Worm (Caenorhabditis elegans): ENCODE measurements around the gene nlp-66.
A peak's percentile ranks its signal among the peaks of the same experiment; 100 is the strongest.

Gene nlp-66

DNA sequence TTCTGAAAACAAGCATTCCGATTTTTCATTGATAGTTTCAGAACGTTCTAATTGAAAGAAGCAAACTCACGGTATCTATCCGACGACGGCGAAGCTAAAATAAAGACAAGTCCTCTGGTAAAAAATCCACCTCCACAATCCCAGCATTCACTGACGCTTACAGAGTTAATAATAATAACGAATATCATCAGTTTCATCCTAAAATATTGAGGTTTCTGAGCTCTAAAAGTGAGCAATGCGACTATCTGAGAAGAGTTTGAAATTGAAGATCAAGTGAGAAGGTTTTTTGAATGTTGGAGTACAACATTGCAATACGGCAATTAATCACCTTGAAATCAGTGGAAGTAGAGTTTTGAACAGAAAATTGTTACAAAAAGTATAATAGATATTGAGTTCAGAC, 40.1 kb downstream of the nlp-66 start, which contains the start of gene W04G3.12:
TSS of gene W04G3.12 (minus strand) at position 311 of the 400 bp plus-strand sequence.
- TF ChIP-seq skn-1 (tag; optimal IDR thresholded peaks at IDR 0.05) (no peak), nhr-85 (tag) (no peak), nhr-90 (tag; optimal IDR thresholded peaks at IDR 0.05; ENCODE audit: poor library complexity) (no peak)

DNA sequence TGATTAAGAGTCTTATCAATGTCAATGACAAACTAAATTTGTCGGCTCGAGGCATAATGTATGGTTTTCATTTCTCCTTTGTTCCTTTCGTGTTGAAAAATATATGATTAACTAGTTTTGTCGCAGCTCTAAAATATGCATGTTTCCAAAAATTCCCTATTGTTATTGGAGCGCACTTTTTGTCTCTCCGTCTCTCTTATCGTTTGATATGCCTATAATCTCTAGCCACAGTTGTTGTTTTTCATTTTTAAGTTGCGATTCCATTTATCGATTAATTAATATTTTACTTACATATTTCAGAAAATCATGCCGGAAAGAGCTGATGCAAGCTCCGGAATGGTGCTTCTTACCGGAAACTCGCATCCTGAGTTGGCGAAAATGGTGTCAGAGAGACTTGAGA, 43.3 kb downstream of the nlp-66 start, which contains the start of gene W04G3.5:
TSS of gene W04G3.5 (plus strand) at position 301 of the 400 bp plus-strand sequence.
- TF ChIP-seq ces-1 (GFP tag; optimal IDR thresholded peaks at IDR 0.05) (no peak), egl-13 (tag; optimal IDR thresholded peaks at IDR 0.05) (no peak), mef-2 (tag; optimal IDR thresholded peaks at IDR 0.05) (no peak), unc-62 (GFP tag; optimal IDR thresholded peaks at IDR 0.05) (no peak), lin-15B (tag; optimal IDR thresholded peaks at IDR 0.05) (no peak), nhr-20 (tag; optimal IDR thresholded peaks at IDR 0.05) (no peak), nhr-237 (tag; optimal IDR thresholded peaks at IDR 0.05) (no peak), skn-1 (tag; optimal IDR thresholded peaks at IDR 0.05) (no peak), elt-2 (tag; optimal IDR thresholded peaks at IDR 0.05) (no peak), ztf-11 (tag; optimal IDR thresholded peaks at IDR 0.05) (no peak), unc-98 (GFP tag; IDR thresholded peaks at IDR 0.05) (no peak), hlh-4 (tag; optimal IDR thresholded peaks at IDR 0.05) (no peak), hlh-17 (GFP tag; optimal IDR thresholded peaks at IDR 0.05; ENCODE audit: borderline replicate concordance) (no peak), lsy-2 (tag; optimal IDR thresholded peaks at IDR 0.05) (no peak), vab-15 (tag; optimal IDR thresholded peaks at IDR 0.05) (no peak), tbx-2 (tag; optimal IDR thresholded peaks at IDR 0.05) (no peak), ceh-63 (GFP tag; optimal IDR thresholded peaks at IDR 0.05) (no peak), irx-1 (tag; optimal IDR thresholded peaks at IDR 0.05) (no peak), zip-4 (GFP tag; optimal IDR thresholded peaks at IDR 0.05) (no peak), C16A3.4 (tag; optimal IDR thresholded peaks at IDR 0.05) (no peak)

DNA sequence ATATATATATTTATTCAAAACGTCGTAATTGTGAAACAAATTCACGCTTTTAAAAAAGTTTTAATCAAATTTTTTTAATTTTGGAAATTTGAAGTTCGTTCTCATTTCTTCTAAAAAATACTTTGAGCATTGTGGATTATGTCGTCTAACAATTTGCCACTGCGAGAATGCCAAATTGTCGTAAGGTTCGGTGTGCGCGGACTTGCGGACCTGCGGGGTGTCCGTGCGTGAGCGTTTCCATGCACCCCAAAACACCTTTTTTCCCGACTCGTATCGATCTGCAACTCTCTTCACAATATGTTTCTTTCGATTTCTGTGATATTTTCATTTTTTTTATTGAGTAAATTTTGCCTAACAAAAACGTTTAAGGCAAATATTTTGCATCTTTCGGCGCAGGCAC, 43.9 kb downstream of the nlp-66 start:
- peak; percentile 77 for TF ChIP-seq F16B12.6 (tag; optimal IDR thresholded peaks at IDR 0.05)
- TF ChIP-seq lsy-2 (tag; optimal IDR thresholded peaks at IDR 0.05), result peak in 1 of 2 experiments; percentile 2
- no peak for TF ChIP-seq efl-1 (optimal IDR thresholded peaks at IDR 0.05)
- TF ChIP-seq efl-1 (GFP tag; optimal IDR thresholded peaks at IDR 0.05 in 1 of 2), result peak in 1 of 2 experiments; percentile 59
- no peak for TF ChIP-seq nhr-84 (tag; optimal IDR thresholded peaks at IDR 0.05)
- no peak for TF ChIP-seq fos-1 (tag; optimal IDR thresholded peaks at IDR 0.05)
- TF ChIP-seq nhr-47 (tag; optimal IDR thresholded peaks at IDR 0.05), result no peak

DNA sequence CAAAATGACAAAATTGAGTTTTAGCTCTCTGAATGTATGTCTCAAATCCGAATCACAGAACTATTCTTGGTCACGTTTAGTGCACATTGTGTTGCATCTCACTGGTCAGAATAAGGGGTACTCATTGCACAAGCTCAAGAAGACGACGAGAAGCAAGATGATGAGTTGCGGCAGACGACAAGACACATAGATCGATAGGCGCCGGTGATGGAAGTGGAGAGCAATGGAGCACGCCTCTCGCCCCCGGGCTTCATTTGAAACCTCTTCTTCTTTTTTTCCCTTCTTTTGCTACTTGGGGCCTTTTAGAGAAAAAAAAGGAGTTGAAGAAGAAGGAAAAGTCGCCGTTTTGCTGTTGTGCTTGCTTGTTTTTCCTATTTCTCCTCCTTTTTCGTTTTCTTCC, 48.3 kb downstream of the nlp-66 start, which contains the start of gene apt-9:
TSS of gene apt-9 (plus strand) at position 194 of the 400 bp plus-strand sequence.
- TF ChIP-seq snpc-4 (tag; optimal IDR thresholded peaks at IDR 0.05) (no peak), mdl-1 (tag; optimal IDR thresholded peaks at IDR 0.05) (no peak), lin-14 (GFP tag; optimal IDR thresholded peaks at IDR 0.05) (peak; percentile 82), ceh-82 (tag; optimal IDR thresholded peaks at IDR 0.05) (peak in 1 of 3 experiments; percentile 51), swsn-7 (tag; optimal IDR thresholded peaks at IDR 0.05) (peak; percentile 1), fkh-10 (GFP tag; optimal IDR thresholded peaks at IDR 0.05) (peak; percentile 56), ama-1 (optimal IDR thresholded peaks at IDR 0.05) (no peak), fkh-8 (tag; optimal IDR thresholded peaks at IDR 0.05) (peak; percentile 55)

DNA sequence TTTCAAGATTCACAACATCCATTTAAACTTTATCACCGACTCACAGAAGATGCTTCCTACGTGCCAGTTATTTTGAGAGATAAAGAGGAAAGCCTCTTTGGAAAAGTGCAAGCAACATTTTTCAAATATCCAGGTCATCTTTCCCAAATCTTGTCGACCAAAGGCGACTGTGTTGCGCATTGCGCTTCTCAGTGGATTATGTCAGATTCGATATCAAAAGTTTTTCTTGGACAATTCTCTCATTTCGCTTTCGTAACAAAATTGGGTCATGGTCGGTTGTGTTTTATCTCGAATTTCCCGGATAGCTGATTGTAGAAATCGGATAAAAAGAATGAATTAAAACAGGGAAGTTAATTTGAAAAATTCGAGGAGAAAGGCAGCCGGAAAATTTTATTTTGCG, 49.4 kb downstream of the nlp-66 start:
- TF ChIP-seq unc-30 (tag; optimal IDR thresholded peaks at IDR 0.05) (no peak), nhr-76 (tag; optimal IDR thresholded peaks at IDR 0.05) (no peak), blmp-1 (tag; optimal IDR thresholded peaks at IDR 0.05) (peak; percentile 98)

All from whole organism, L1 larva.